Worm (Caenorhabditis elegans) whole organism, L4 larva: ENCODE data around the gene vps-36.

ENCODE experiments used
- ceh-44 ChIP-seq: fragments of 200-800 bp; sonication (Bioruptor generic); IDR thresholded peaks from 2 replicates; pipeline ENCODE4 v1.3.6; 2022; ENCODE audit warnings: missing genetic modification reagents, missing genetic modification characterization, missing compliant biosample characterization
- jun-1 ChIP-seq: fragments of 150-350 bp; optimal IDR thresholded peaks from 2 replicates; lab custom pipeline; 2014; ENCODE audit warnings: missing biosample characterization, missing genetic modification reagents, missing genetic modification characterization
- lir-3 ChIP-seq: sonication (generic microtip); optimal IDR thresholded peaks from 2 replicates; lab custom pipeline; 2016; ENCODE audit warnings: mild to moderate bottlenecking, missing genetic modification characterization, missing compliant biosample characterization
- pha-4 ChIP-seq, 2 experiments: fragments of 150-350 bp in 1 of 2; fragments of 200-800 bp in 1 of 2; sonication (Bioruptor generic) in 1 of 2; IDR thresholded peaks in 1 of 2; optimal IDR thresholded peaks in 1 of 2; 2 replicates each; pipeline versions ENCODE4 v1.3.6 to Lab custom; 2014 to 2022; ENCODE audit warnings: missing genetic modification characterization in 2 of 2, missing genetic modification reagents in 2 of 2, missing biosample characterization in 1 of 2, missing compliant biosample characterization in 1 of 2

- TF ChIP-seq pha-4 (GFP tag; IDR thresholded peaks at IDR 0.05; lab: Robert Waterston, UW) (no peak), pha-4 (tag; optimal IDR thresholded peaks at IDR 0.05; lab: Kevin White, UChicago) (no peak), ceh-44 (GFP tag; lab: Robert Waterston, UW) (no peak), jun-1 (tag; lab: Kevin White, UChicago) (no peak), lir-3 (tag; lab: Kevin White, UChicago) (no peak)
Observed at ce11 chrV:10975091-10975490, 14.6 kb upstream of the vps-36 start.
